Worm (Caenorhabditis elegans) whole organism, L1 larva: Measurements from ENCODE around the gene cdc-73.

Experiments used
- ets-5 ChIP-seq: fragments of 200-800 bp; sonication (Bioruptor generic); IDR thresholded peaks from 2 replicates; pipeline ENCODE4 v1.3.6; 2022; ENCODE audit warnings: missing genetic modification characterization, missing compliant biosample characterization
- nhr-237 ChIP-seq: fragments of 150-350 bp; optimal IDR thresholded peaks from 2 replicates; lab custom pipeline; 2014; ENCODE audit warnings: missing biosample characterization, missing genetic modification characterization
- nhr-28 ChIP-seq: fragments of 150-350 bp; optimal IDR thresholded peaks from 2 replicates; lab custom pipeline; 2014; ENCODE audit warnings: missing biosample characterization, missing genetic modification characterization
- rnt-1 ChIP-seq: sonication (generic microtip); optimal IDR thresholded peaks from 2 replicates; lab custom pipeline; 2016; ENCODE audit warnings: mild to moderate bottlenecking, missing genetic modification characterization, moderate library complexity, missing compliant biosample characterization
- unc-62 ChIP-seq: fragments of 150-350 bp; optimal IDR thresholded peaks from 2 replicates; lab custom pipeline; 2014; ENCODE audit warnings: missing biosample characterization, missing genetic modification reagents, missing genetic modification characterization

ce11 chrIV:4004221-4004620, 38.2 kb upstream of the cdc-73 start:
- TF ChIP-seq nhr-28 (tag; lab: Kevin White, UChicago) (no peak), unc-62 (GFP tag; lab: Kevin White, UChicago) (no peak), nhr-237 (tag; lab: Kevin White, UChicago) (no peak), ets-5 (GFP tag; lab: Robert Waterston, UW) (no peak), rnt-1 (tag; lab: Kevin White, UChicago) (no peak)
